Worm (Caenorhabditis elegans): ENCODE results near the gene bmk-1.

ce11 chrV:14448669-14449068 is 8.1 kb downstream of the bmk-1 start:
- TF ChIP-seq unc-39 (tag; optimal IDR thresholded peaks at IDR 0.05) (no peak), nhr-77 (tag; optimal IDR thresholded peaks at IDR 0.05) (no peak), fos-1 (tag; optimal IDR thresholded peaks at IDR 0.05) (no peak)

Data from whole organism, L4 larva.